Worm (Caenorhabditis elegans) whole organism, late embryonic: ENCODE data around the gene C13B4.1.

ENCODE experiments used
- F13H6.1 ChIP-seq: sonication (generic microtip); optimal IDR thresholded peaks from 2 replicates; lab custom pipeline; 2016; ENCODE audit warnings: missing genetic modification characterization, missing compliant biosample characterization
- ceh-14 ChIP-seq: sonication (generic microtip); optimal IDR thresholded peaks from 2 replicates; lab custom pipeline; 2016; ENCODE audit warnings: missing genotype, missing genetic modification characterization, missing compliant biosample characterization
- ceh-2 ChIP-seq: sonication (generic microtip); optimal IDR thresholded peaks from 2 replicates; lab custom pipeline; 2016; ENCODE audit warnings: missing genotype, missing genetic modification characterization, missing compliant biosample characterization
- ceh-22 ChIP-seq: sonication (generic microtip); optimal IDR thresholded peaks from 2 replicates; lab custom pipeline; 2017; ENCODE audit warnings: missing biosample characterization, missing genetic modification characterization
- ceh-48 ChIP-seq: sonication (generic microtip); optimal IDR thresholded peaks from 2 replicates; lab custom pipeline; 2016; ENCODE audit warnings: missing genetic modification characterization, inconsistent platforms, missing compliant biosample characterization
- dve-1 ChIP-seq: sonication (generic microtip); optimal IDR thresholded peaks from 2 replicates; lab custom pipeline; 2017; ENCODE audit warnings: antibody characterized with exemption, mild to moderate bottlenecking, missing genetic modification characterization, missing compliant biosample characterization
- ets-4 ChIP-seq: sonication (generic microtip); optimal IDR thresholded peaks from 2 replicates; lab custom pipeline; 2016; ENCODE audit warnings: missing genetic modification characterization, missing compliant biosample characterization
- lim-6 ChIP-seq: sonication (generic microtip); optimal IDR thresholded peaks from 2 replicates; lab custom pipeline; 2016; ENCODE audit warnings: missing genetic modification characterization, missing compliant biosample characterization
- lin-11 ChIP-seq: fragments of 200-800 bp; sonication (Bioruptor generic); optimal IDR thresholded peaks from 2 replicates; lab custom pipeline; 2018; ENCODE audit warnings: mild to moderate bottlenecking, missing genetic modification characterization, missing compliant biosample characterization
- pha-4 ChIP-seq: fragments of 150-350 bp; optimal IDR thresholded peaks from 2 replicates; lab custom pipeline; 2018; ENCODE audit warnings: missing biosample characterization, missing genetic modification reagents, missing genetic modification characterization
- pqm-1 ChIP-seq: sonication (generic microtip); optimal IDR thresholded peaks from 2 replicates; lab custom pipeline; 2016; ENCODE audit warnings: missing genetic modification characterization, missing compliant biosample characterization
- rnt-1 ChIP-seq: sonication (generic microtip); optimal IDR thresholded peaks from 2 replicates; lab custom pipeline; 2016; ENCODE audit warnings: missing genetic modification characterization, missing compliant biosample characterization
- tbx-2 ChIP-seq: sonication (generic microtip); optimal IDR thresholded peaks from 2 replicates; lab custom pipeline; 2016; ENCODE audit warnings: missing genetic modification characterization, missing compliant biosample characterization

ce11 chrII:14496809-14497208 lies 17.4 kb upstream of the C13B4.1 start:
- TF ChIP-seq lin-11 (tag; lab: Kevin White, UChicago) (peak; percentile 80), ceh-48 (peak; percentile 77), tbx-2 (peak; percentile 91), F13H6.1 (tag; lab: Kevin White, UChicago) (peak; percentile 73), lim-6 (no peak), pha-4 (tag; lab: Kevin White, UChicago) (no peak), dve-1 (tag; lab: Kevin White, UChicago) (peak; percentile 88), ceh-22 (tag; lab: Kevin White, UChicago) (peak; percentile 35), ceh-14 (tag; lab: Kevin White, UChicago) (peak; percentile 70), pqm-1 (tag; lab: Kevin White, UChicago) (peak; percentile 90), ets-4 (tag; lab: Kevin White, UChicago) (peak; percentile 63), rnt-1 (tag; lab: Kevin White, UChicago) (peak; percentile 96), ceh-2 (peak; percentile 66)
